Worm (Caenorhabditis elegans) whole organism, L4/young adult: ENCODE measurements around the gene Y45F10D.14.

Source experiments
- W03F9.2 ChIP-seq: fragments of 150-350 bp; optimal IDR thresholded peaks from 2 replicates; lab custom pipeline; 2014; ENCODE audit warnings: missing biosample characterization, missing genetic modification characterization
- him-1 ChIP-seq: sonication (generic microtip); optimal IDR thresholded peaks from 2 replicates; lab custom pipeline; 2016; ENCODE audit warnings: missing genotype, missing genetic modification reagents, missing genetic modification characterization, missing compliant biosample characterization

- TF ChIP-seq him-1 (tag; lab: Kevin White, UChicago), result no peak
- no peak for TF ChIP-seq W03F9.2 (tag; lab: Kevin White, UChicago)
These were observed 42.9 kb downstream of the Y45F10D.14 start for ce11 chrIV:13764708-13765107.
